Fruit fly (Drosophila melanogaster): Measurements from ENCODE around the gene Vps15.

dm6 chr3R:9260421-9260973 lies 14.8 kb upstream of the Vps15 start, which contains the start of gene ATP6AP2:
- no peak; the same call in 2 of the 3 replicates for TF ChIP-seq ase (GFP tag; IDR thresholded peaks at IDR 0.05)
- peak; percentile 58 for TF ChIP-seq CG13894 (tag; optimal IDR thresholded peaks at IDR 0.05)
- TF ChIP-seq CG8359 (GFP tag; optimal IDR thresholded peaks at IDR 0.05; ENCODE audit: borderline replicate concordance) = no peak

Measured in whole organism, embryonic.